Worm (Caenorhabditis elegans): Measurements from ENCODE around the gene F48B9.8.

The F48B9.8 gene

ce11 chrX:2180588-2180987, 4.4 kb upstream of the F48B9.8 start, which contains the start of gene F48B9.1:
Gene F48B9.1, plus strand, starts transcription at chrX:2180888.
- TF ChIP-seq klf-2 (GFP tag; conservative IDR thresholded peaks at IDR 0.05) (no peak), ref-1 (GFP tag; conservative IDR thresholded peaks at IDR 0.05) (no peak), med-1 (GFP tag; optimal IDR thresholded peaks at IDR 0.05; ENCODE audit: insufficient read depth) (no peak), tab-1 (GFP tag; IDR thresholded peaks at IDR 0.05) (no peak), flt-1 (GFP tag; IDR thresholded peaks at IDR 0.05) (no peak), ztf-29 (GFP tag; IDR thresholded peaks at IDR 0.05) (no peak), cog-1 (tag; optimal IDR thresholded peaks at IDR 0.05) (no peak), ztf-23 (GFP tag; IDR thresholded peaks at IDR 0.05) (no peak), T22C8.4 (GFP tag; IDR thresholded peaks at IDR 0.05) (no peak)

- TF ChIP-seq klf-2 (GFP tag; conservative IDR thresholded peaks at IDR 0.05) (no peak), T22C8.4 (GFP tag; IDR thresholded peaks at IDR 0.05) (no peak), ref-1 (GFP tag; conservative IDR thresholded peaks at IDR 0.05) (no peak), tab-1 (GFP tag; IDR thresholded peaks at IDR 0.05) (no peak), flt-1 (GFP tag; IDR thresholded peaks at IDR 0.05) (no peak), med-1 (GFP tag; optimal IDR thresholded peaks at IDR 0.05; ENCODE audit: insufficient read depth) (no peak), ztf-29 (GFP tag; IDR thresholded peaks at IDR 0.05) (no peak)
Measured at ce11 chrX:2178410-2178944, 2.3 kb upstream of the F48B9.8 start.

ce11 chrX:2177731-2178326, 1.6 kb upstream of the F48B9.8 start:
- no peak for TF ChIP-seq ztf-23 (GFP tag; IDR thresholded peaks at IDR 0.05)
- TF ChIP-seq flt-1 (GFP tag; IDR thresholded peaks at IDR 0.05), result no peak

DNA sequence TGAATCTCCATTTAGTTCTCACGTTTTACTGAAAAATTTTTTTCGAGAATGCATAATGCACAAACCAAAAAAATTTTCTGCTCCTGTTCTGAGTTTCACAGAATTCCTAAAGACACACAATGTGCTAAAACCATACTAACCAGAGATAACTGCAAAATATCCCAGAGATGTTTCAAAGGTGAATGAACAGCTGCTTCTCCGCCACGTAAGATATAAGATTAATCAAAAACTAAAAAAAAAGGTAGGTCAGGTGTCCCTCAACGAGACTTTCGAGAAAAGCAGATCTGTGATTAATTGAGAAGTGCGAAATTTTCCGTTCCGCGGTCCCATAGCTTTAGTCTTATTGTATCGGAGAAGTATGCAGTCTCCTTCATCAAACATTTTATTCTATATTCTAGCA, 11.5 kb downstream of the F48B9.8 start, which contains the start of gene F48B9.3:
F48B9.3 (plus strand) TSS at position 301 of the 400 bp plus-strand sequence.
- TF ChIP-seq ref-1 (GFP tag; conservative IDR thresholded peaks at IDR 0.05) (no peak), cog-1 (tag; optimal IDR thresholded peaks at IDR 0.05) (no peak), ztf-29 (GFP tag; IDR thresholded peaks at IDR 0.05) (no peak), tab-1 (GFP tag; IDR thresholded peaks at IDR 0.05) (no peak), med-1 (GFP tag; optimal IDR thresholded peaks at IDR 0.05; ENCODE audit: insufficient read depth) (no peak), flt-1 (GFP tag; IDR thresholded peaks at IDR 0.05) (no peak), ztf-23 (GFP tag; IDR thresholded peaks at IDR 0.05) (no peak), T22C8.4 (GFP tag; IDR thresholded peaks at IDR 0.05) (no peak), klf-2 (GFP tag; conservative IDR thresholded peaks at IDR 0.05) (no peak)

ce11 chrX:2163084-2163483, 13.1 kb downstream of the F48B9.8 start, which contains the start of gene pdf-2:
Gene pdf-2, plus strand, starts transcription at chrX:2163384.
- TF ChIP-seq tab-1 (GFP tag; IDR thresholded peaks at IDR 0.05), result no peak
- TF ChIP-seq ztf-23 (GFP tag; IDR thresholded peaks at IDR 0.05), result no peak
- TF ChIP-seq ref-1 (GFP tag; conservative IDR thresholded peaks at IDR 0.05), result no peak
- TF ChIP-seq cog-1 (tag; optimal IDR thresholded peaks at IDR 0.05), result no peak
- TF ChIP-seq ztf-29 (GFP tag; IDR thresholded peaks at IDR 0.05), result no peak
- TF ChIP-seq klf-2 (GFP tag; conservative IDR thresholded peaks at IDR 0.05), result no peak
- no peak for TF ChIP-seq T22C8.4 (GFP tag; IDR thresholded peaks at IDR 0.05)
- TF ChIP-seq flt-1 (GFP tag; IDR thresholded peaks at IDR 0.05), result no peak

ce11 chrX:2157855-2158254, 18.4 kb downstream of the F48B9.8 start:
- TF ChIP-seq klf-2 (GFP tag; conservative IDR thresholded peaks at IDR 0.05), result no peak
- TF ChIP-seq flt-1 (GFP tag; IDR thresholded peaks at IDR 0.05), result no peak
- no peak for TF ChIP-seq ztf-29 (GFP tag; IDR thresholded peaks at IDR 0.05)
- TF ChIP-seq ref-1 (GFP tag; conservative IDR thresholded peaks at IDR 0.05), result no peak
- TF ChIP-seq T22C8.4 (GFP tag; IDR thresholded peaks at IDR 0.05), result no peak
- no peak for TF ChIP-seq ztf-23 (GFP tag; IDR thresholded peaks at IDR 0.05)
- TF ChIP-seq cog-1 (tag; optimal IDR thresholded peaks at IDR 0.05), result no peak
- no peak for TF ChIP-seq tab-1 (GFP tag; IDR thresholded peaks at IDR 0.05)
- no peak for TF ChIP-seq med-1 (GFP tag; optimal IDR thresholded peaks at IDR 0.05; ENCODE audit: insufficient read depth)

DNA sequence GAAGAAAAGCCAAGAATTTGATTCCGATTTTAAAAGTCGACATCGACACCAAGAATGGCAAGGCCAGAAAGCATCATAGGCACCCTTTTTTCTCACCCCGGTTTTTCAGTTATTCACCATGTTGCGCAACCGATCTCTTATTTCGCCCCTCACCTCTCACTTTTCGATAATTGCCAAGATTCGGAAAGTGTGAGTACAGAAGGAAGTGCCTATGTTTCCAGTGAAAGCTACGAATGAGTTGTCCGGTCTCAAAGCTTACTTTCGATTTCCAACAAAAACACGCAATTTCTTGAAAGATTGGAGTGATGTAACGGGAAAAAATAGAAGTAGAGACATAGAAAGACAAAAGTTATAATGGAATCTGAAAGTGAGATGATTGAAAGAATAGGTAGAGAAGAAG, 22.4 kb downstream of the F48B9.8 start:
- TF ChIP-seq T22C8.4 (GFP tag; IDR thresholded peaks at IDR 0.05), result no peak
- TF ChIP-seq ref-1 (GFP tag; conservative IDR thresholded peaks at IDR 0.05), result no peak
- no peak for TF ChIP-seq flt-1 (GFP tag; IDR thresholded peaks at IDR 0.05)
- TF ChIP-seq klf-2 (GFP tag; conservative IDR thresholded peaks at IDR 0.05), result no peak
- no peak for TF ChIP-seq cog-1 (tag; optimal IDR thresholded peaks at IDR 0.05)
- TF ChIP-seq med-1 (GFP tag; optimal IDR thresholded peaks at IDR 0.05; ENCODE audit: insufficient read depth), result no peak
- no peak for TF ChIP-seq ztf-29 (GFP tag; IDR thresholded peaks at IDR 0.05)
- TF ChIP-seq tab-1 (GFP tag; IDR thresholded peaks at IDR 0.05), result no peak
- no peak for TF ChIP-seq ztf-23 (GFP tag; IDR thresholded peaks at IDR 0.05)

DNA sequence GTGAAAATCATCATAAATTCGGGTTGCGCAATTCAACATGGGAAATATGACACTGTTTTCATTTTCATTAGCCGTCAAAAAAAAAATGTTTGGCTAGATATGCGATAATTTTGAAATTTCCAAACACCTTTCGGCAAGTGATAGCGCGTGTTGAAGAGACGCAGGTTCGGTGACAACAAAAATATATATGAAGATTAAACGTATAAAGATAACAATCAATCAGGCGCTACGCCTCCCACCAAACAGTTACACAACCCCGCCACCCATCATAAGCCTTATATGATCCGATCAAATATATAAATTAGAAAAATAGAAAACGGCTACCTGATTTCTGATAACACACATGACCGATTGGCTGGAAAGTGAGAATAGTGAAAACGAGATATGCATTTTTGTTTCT, 24.1 kb downstream of the F48B9.8 start:
- TF ChIP-seq tab-1 (GFP tag; IDR thresholded peaks at IDR 0.05) (no peak), cog-1 (tag; optimal IDR thresholded peaks at IDR 0.05) (no peak), med-1 (GFP tag; optimal IDR thresholded peaks at IDR 0.05; ENCODE audit: insufficient read depth) (no peak), klf-2 (GFP tag; conservative IDR thresholded peaks at IDR 0.05) (no peak), flt-1 (GFP tag; IDR thresholded peaks at IDR 0.05) (no peak), T22C8.4 (GFP tag; IDR thresholded peaks at IDR 0.05) (no peak), ztf-29 (GFP tag; IDR thresholded peaks at IDR 0.05) (no peak), ref-1 (GFP tag; conservative IDR thresholded peaks at IDR 0.05) (no peak), ztf-23 (GFP tag; IDR thresholded peaks at IDR 0.05) (no peak)

DNA sequence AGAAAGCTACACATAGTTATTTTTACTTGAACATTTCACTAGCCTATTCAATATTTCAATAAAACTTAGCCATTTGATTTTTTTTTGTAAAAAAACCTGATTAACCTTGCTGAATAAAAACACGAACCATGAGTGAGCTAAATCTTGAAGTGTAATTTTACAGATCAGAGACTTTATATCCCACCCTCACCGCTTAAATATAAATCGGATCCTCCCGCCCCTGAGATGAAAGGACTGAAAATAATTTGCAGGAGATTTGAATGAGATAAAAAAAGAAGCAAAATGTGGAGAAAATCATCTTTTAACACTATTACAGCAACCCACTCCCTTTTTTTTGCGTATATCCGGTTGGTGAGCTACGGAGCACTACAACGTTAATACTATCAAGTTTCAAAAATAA, 26.2 kb downstream of the F48B9.8 start, which contains the start of gene npax-2:
npax-2 (minus strand) TSS at position 101 of the 400 bp plus-strand sequence.
- TF ChIP-seq T22C8.4 (GFP tag; IDR thresholded peaks at IDR 0.05), result no peak
- TF ChIP-seq cog-1 (tag; optimal IDR thresholded peaks at IDR 0.05), result no peak
- no peak for TF ChIP-seq klf-2 (GFP tag; conservative IDR thresholded peaks at IDR 0.05)
- no peak for TF ChIP-seq med-1 (GFP tag; optimal IDR thresholded peaks at IDR 0.05; ENCODE audit: insufficient read depth)
- no peak for TF ChIP-seq ztf-23 (GFP tag; IDR thresholded peaks at IDR 0.05)
- TF ChIP-seq flt-1 (GFP tag; IDR thresholded peaks at IDR 0.05), result no peak
- TF ChIP-seq tab-1 (GFP tag; IDR thresholded peaks at IDR 0.05), result no peak
- TF ChIP-seq ref-1 (GFP tag; conservative IDR thresholded peaks at IDR 0.05), result no peak
- TF ChIP-seq ztf-29 (GFP tag; IDR thresholded peaks at IDR 0.05), result no peak

Measured in whole organism, midembryonic.